Worm (Caenorhabditis elegans) whole organism, L2 larva: ENCODE data around the gene srx-9.
"Not testable (repeated sequence)": the region's sequence is repeated elsewhere in the genome, so short reads cannot be mapped to it uniquely, and the experiment has no call there.

ENCODE experiments used
- C34F6.9 ChIP-seq: fragments of 150-350 bp; optimal IDR thresholded peaks from 2 replicates; lab custom pipeline; 2014; ENCODE audit warnings: missing biosample characterization, missing genetic modification characterization
- F13H6.1 ChIP-seq: sonication (generic microtip); optimal IDR thresholded peaks from 2 replicates; lab custom pipeline; 2016; ENCODE audit warnings: missing genetic modification characterization, missing compliant biosample characterization
- Y55F3AM.14 ChIP-seq: fragments of 200-800 bp; sonication (Bioruptor generic); optimal IDR thresholded peaks from 2 replicates; lab custom pipeline; 2018; ENCODE audit warnings: mild to moderate bottlenecking, missing genetic modification characterization, missing compliant biosample characterization
- ZK546.5 ChIP-seq: sonication (generic microtip); optimal IDR thresholded peaks from 2 replicates; lab custom pipeline; 2017; ENCODE audit warnings: missing biosample characterization, missing genetic modification characterization
- alr-1 ChIP-seq: fragments of 150-350 bp; optimal IDR thresholded peaks from 2 replicates; lab custom pipeline; 2014; ENCODE audit warnings: missing biosample characterization, missing genetic modification characterization
- aly-2 ChIP-seq: fragments of 150-350 bp; optimal IDR thresholded peaks from 2 replicates; lab custom pipeline; 2014; ENCODE audit warnings: missing biosample characterization, missing genetic modification characterization
- ama-1 ChIP-seq: fragments of 150-350 bp; optimal IDR thresholded peaks from 2 replicates; lab custom pipeline; 2018; ENCODE audit warnings: inconsistent platforms
- blmp-1 ChIP-seq: sonication (generic microtip); optimal IDR thresholded peaks from 2 replicates; lab custom pipeline; 2017; ENCODE audit warnings: missing genetic modification characterization, mild to moderate bottlenecking, missing compliant biosample characterization, antibody characterized with exemption, moderate library complexity; ENCODE audit not compliant: insufficient read depth
- ceh-82 ChIP-seq: fragments of 150-350 bp; optimal IDR thresholded peaks from 2 replicates; lab custom pipeline; 2014; ENCODE audit warnings: missing biosample characterization, missing genetic modification characterization
- crh-2 ChIP-seq: sonication (generic microtip); optimal IDR thresholded peaks from 2 replicates; lab custom pipeline; 2017; ENCODE audit warnings: missing biosample characterization, missing genetic modification characterization
- dmd-4 ChIP-seq: sonication (generic microtip); optimal IDR thresholded peaks from 2 replicates; lab custom pipeline; 2017; ENCODE audit warnings: missing biosample characterization, missing genetic modification characterization
- elt-1 ChIP-seq: fragments of 150-350 bp; optimal IDR thresholded peaks from 2 replicates; lab custom pipeline; 2014; ENCODE audit warnings: missing biosample characterization, missing genetic modification characterization
- elt-3 ChIP-seq: sonication (generic microtip); optimal IDR thresholded peaks from 2 replicates; lab custom pipeline; 2017; ENCODE audit warnings: missing biosample characterization, missing genetic modification characterization
- fos-1 ChIP-seq: fragments of 150-350 bp; optimal IDR thresholded peaks from 2 replicates; lab custom pipeline; 2014; ENCODE audit warnings: missing biosample characterization, missing genetic modification characterization
- gmeb-1 ChIP-seq: fragments of 150-350 bp; optimal IDR thresholded peaks from 2 replicates; lab custom pipeline; 2014; ENCODE audit warnings: missing biosample characterization, missing genetic modification characterization
- lin-11 ChIP-seq: fragments of 150-350 bp; sonication (generic microtip); optimal IDR thresholded peaks from 2 replicates; lab custom pipeline; 2014; ENCODE audit warnings: missing biosample characterization, missing genetic modification characterization, inconsistent platforms, mixed read lengths
- lin-13 ChIP-seq: fragments of 150-350 bp; optimal IDR thresholded peaks from 2 replicates; lab custom pipeline; 2014; ENCODE audit warnings: missing biosample characterization, missing genetic modification reagents, missing genetic modification characterization
- lin-39 ChIP-seq: fragments of 150-350 bp; optimal IDR thresholded peaks from 2 replicates; lab custom pipeline; 2014; ENCODE audit warnings: missing biosample characterization, missing genetic modification reagents, missing genetic modification characterization
- lsy-2 ChIP-seq, 2 experiments: fragments of 150-350 bp in 1 of 2; sonication (generic microtip) in 1 of 2; optimal IDR thresholded peaks; 2 replicates each; lab custom pipeline; 2014 to 2017; ENCODE audit warnings: missing biosample characterization in 2 of 2, missing genetic modification characterization in 2 of 2
- mdl-1 ChIP-seq, 2 experiments: fragments of 150-350 bp in 1 of 2; sonication (generic microtip) in 1 of 2; optimal IDR thresholded peaks; 2 replicates each; lab custom pipeline; 2017; ENCODE audit warnings: missing biosample characterization in 2 of 2, missing genetic modification characterization in 2 of 2
- nhr-129 ChIP-seq: fragments of 150-350 bp; optimal IDR thresholded peaks from 2 replicates; lab custom pipeline; 2014; ENCODE audit warnings: missing biosample characterization, missing genetic modification characterization
- nhr-21 ChIP-seq: fragments of 150-350 bp; optimal IDR thresholded peaks from 2 replicates; lab custom pipeline; 2014; ENCODE audit warnings: missing biosample characterization, missing genetic modification characterization
- nhr-23 ChIP-seq: fragments of 150-350 bp; optimal IDR thresholded peaks from 2 replicates; lab custom pipeline; 2014; ENCODE audit warnings: missing biosample characterization, missing genetic modification reagents, missing genetic modification characterization
- nhr-237 ChIP-seq: fragments of 150-350 bp; optimal IDR thresholded peaks from 2 replicates; lab custom pipeline; 2014; ENCODE audit warnings: missing biosample characterization, missing genetic modification characterization
- nhr-25 ChIP-seq: fragments of 150-350 bp; sonication (generic microtip); optimal IDR thresholded peaks from 3 replicates; lab custom pipeline; 2014; ENCODE audit warnings: missing biosample characterization, missing genetic modification characterization
- nhr-77 ChIP-seq: fragments of 150-350 bp; optimal IDR thresholded peaks from 2 replicates; lab custom pipeline; 2014; ENCODE audit warnings: missing biosample characterization, missing genetic modification characterization
- peb-1 ChIP-seq: fragments of 150-350 bp; optimal IDR thresholded peaks from 2 replicates; lab custom pipeline; 2014; ENCODE audit warnings: missing biosample characterization, missing genetic modification characterization
- sem-4 ChIP-seq: fragments of 150-350 bp; optimal IDR thresholded peaks from 2 replicates; lab custom pipeline; 2014; ENCODE audit warnings: missing biosample characterization, missing genetic modification reagents, missing genetic modification characterization
- skn-1 ChIP-seq: sonication (generic microtip); optimal IDR thresholded peaks from 2 replicates; lab custom pipeline; 2017; ENCODE audit warnings: missing biosample characterization, missing genetic modification characterization
- sma-3 ChIP-seq: sonication (generic microtip); optimal IDR thresholded peaks from 2 replicates; lab custom pipeline; 2016; ENCODE audit warnings: missing genetic modification reagents, missing genetic modification characterization, missing compliant biosample characterization
- sma-9 ChIP-seq, 2 experiments: fragments of 150-350 bp in 1 of 2; sonication (generic microtip) in 1 of 2; optimal IDR thresholded peaks; 2 replicates each; lab custom pipeline; 2014 to 2016; ENCODE audit warnings: missing genetic modification characterization in 2 of 2, mild to moderate bottlenecking in 1 of 2, missing biosample characterization in 1 of 2, missing compliant biosample characterization in 1 of 2, missing genetic modification reagents in 1 of 2, moderate library complexity in 1 of 2
- snpc-4 ChIP-seq: fragments of 150-350 bp; optimal IDR thresholded peaks from 2 replicates; lab custom pipeline; 2014; ENCODE audit warnings: missing biosample characterization, missing genetic modification characterization
- unc-39 ChIP-seq: fragments of 150-350 bp; optimal IDR thresholded peaks from 2 replicates; lab custom pipeline; 2014; ENCODE audit warnings: missing biosample characterization, missing genetic modification characterization
- unc-55 ChIP-seq: fragments of 150-350 bp; sonication (generic microtip); optimal IDR thresholded peaks from 3 replicates; lab custom pipeline; 2014; ENCODE audit warnings: missing biosample characterization, missing genetic modification reagents, missing genetic modification characterization
- unc-62 ChIP-seq: fragments of 150-350 bp; optimal IDR thresholded peaks from 2 replicates; lab custom pipeline; 2014; ENCODE audit warnings: missing biosample characterization, missing genetic modification reagents, missing genetic modification characterization
- zag-1 ChIP-seq: fragments of 150-350 bp; optimal IDR thresholded peaks from 2 replicates; lab custom pipeline; 2014; ENCODE audit warnings: missing biosample characterization, missing genetic modification characterization
- ztf-4 ChIP-seq: fragments of 150-350 bp; optimal IDR thresholded peaks from 2 replicates; lab custom pipeline; 2014; ENCODE audit warnings: missing biosample characterization, missing genetic modification characterization

The srx-9 gene

DNA sequence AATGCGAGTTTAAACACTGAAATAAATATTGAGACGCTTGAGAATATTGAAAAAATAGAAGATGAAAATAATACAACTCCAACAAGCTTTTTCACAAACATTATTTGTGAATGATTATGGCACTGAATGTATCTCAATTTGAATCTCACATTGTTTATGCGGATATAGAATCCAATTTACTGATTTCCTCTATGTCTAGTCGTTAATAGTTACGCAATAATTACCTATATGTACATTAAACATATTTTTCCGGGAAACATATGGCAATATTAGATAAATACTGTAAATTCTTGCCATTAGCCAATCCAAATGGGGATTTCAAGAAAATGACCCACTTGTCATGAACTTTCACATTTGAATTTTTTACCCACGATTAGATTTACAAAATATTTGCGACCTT, at the start of gene srx-9:
srx-9 (minus strand) TSS at position 101 of the 400 bp plus-strand sequence.
- TF ChIP-seq nhr-25 (no peak), nhr-21 (tag; lab: Kevin White, UChicago) (no peak), sem-4 (no peak), C34F6.9 (no peak), ZK546.5 (tag; lab: Kevin White, UChicago) (no peak), lin-39 (no peak), fos-1 (tag; lab: Kevin White, UChicago) (no peak), F13H6.1 (no peak), ceh-82 (tag; lab: Kevin White, UChicago) (no peak), lin-11 (no peak), sma-9 (GFP tag; optimal IDR thresholded peaks at IDR 0.05; lab: Kevin White, UChicago) (no peak), sma-9 (tag; optimal IDR thresholded peaks at IDR 0.05; lab: Kevin White, UChicago) (no peak), sma-3 (no peak), nhr-129 (tag; lab: Kevin White, UChicago) (no peak)

DNA sequence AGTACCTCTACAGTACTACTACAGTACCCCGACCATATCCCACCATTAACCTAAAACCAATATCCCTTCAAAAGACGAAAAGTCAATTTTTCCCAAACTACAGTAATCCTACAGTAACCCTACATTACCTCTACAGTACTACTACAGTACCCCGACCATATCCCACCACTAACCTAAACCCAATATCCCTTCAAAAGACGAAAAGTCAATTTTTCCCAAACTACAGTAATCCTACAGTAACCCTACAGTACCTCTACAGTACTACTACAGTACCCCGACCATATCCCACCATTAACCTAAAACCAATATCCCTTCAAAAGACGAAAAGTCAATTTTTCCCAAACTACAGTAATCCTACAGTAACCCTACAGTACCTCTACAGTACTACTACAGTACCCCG, 49.1 kb upstream of the srx-9 start, which contains the start of gene nhr-141:
nhr-141 (plus strand) TSS at position 331 of the 400 bp plus-strand sequence.
- not testable (repeated sequence) for TF ChIP-seq skn-1; nhr-129 (tag; lab: Kevin White, UChicago); lin-13 (GFP tag; lab: Kevin White, UChicago)

DNA sequence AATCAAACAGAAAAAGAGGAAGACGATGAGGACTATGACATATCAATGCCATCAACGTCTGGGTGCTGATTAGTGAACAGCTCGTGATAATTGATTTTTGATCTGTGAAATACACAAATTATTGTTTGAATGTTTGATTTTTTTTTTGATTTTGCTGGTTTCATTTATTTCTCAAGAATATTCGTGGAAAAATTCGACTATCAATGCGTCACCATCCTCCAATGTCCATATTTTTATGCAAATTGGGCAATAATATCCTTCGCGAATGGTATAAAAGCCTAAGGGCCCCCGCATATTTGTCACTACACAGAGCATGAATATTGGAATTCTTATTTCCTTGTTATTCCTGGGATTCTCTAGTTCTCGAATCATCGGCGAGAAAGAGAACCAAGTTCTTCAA, 44.5 kb upstream of the srx-9 start, which contains the start of gene try-13:
try-13 (plus strand) TSS at position 301 of the 400 bp plus-strand sequence.
- TF ChIP-seq nhr-77: no peak
- no peak for TF ChIP-seq nhr-23 (tag; lab: Kevin White, UChicago)
- no peak for TF ChIP-seq elt-3
- no peak for TF ChIP-seq nhr-237 (tag; lab: Kevin White, UChicago)
- no peak for TF ChIP-seq dmd-4 (tag; lab: Kevin White, UChicago)
- TF ChIP-seq ZK546.5 (tag; lab: Kevin White, UChicago): no peak
- TF ChIP-seq ztf-4 (tag; lab: Kevin White, UChicago): no peak
- TF ChIP-seq snpc-4 (tag; lab: Kevin White, UChicago): no peak
- no peak for TF ChIP-seq fos-1 (tag; lab: Kevin White, UChicago)
- no peak for TF ChIP-seq unc-55
- TF ChIP-seq lin-11: no peak
- no peak for TF ChIP-seq sem-4

DNA sequence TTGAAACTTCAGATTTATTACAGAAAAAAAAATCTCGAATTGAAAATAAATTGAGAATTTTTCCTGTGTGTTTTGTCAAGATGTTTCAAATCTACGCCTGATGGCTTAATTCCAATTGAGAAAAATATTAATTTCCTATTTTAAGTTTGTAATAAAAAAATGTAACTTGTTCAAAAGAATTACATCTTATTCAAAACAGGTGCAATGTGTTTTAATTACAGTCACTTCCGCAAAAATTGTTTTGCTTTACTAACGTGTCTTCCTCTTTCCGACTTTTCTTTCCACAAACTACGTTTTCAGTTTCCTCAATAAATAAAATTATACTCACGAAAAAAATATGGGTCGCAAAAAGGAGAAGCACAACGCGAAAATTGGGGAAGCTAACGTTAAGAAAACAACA, 42.7 kb upstream of the srx-9 start, which contains the start of gene F25E5.16:
F25E5.16 (plus strand) TSS at position 301 of the 400 bp plus-strand sequence.
- TF ChIP-seq ztf-4 (tag; lab: Kevin White, UChicago): no peak
- TF ChIP-seq nhr-21 (tag; lab: Kevin White, UChicago): no peak
- TF ChIP-seq blmp-1 (tag; lab: Kevin White, UChicago): no peak
- TF ChIP-seq lsy-2 (tag; optimal IDR thresholded peaks at IDR 0.05; lab: Kevin White, UChicago): no peak
- TF ChIP-seq nhr-23 (tag; lab: Kevin White, UChicago): no peak
- TF ChIP-seq nhr-237 (tag; lab: Kevin White, UChicago): no peak
- no peak for TF ChIP-seq elt-3
- TF ChIP-seq Y55F3AM.14 (GFP tag; lab: Kevin White, UChicago): no peak
- no peak for TF ChIP-seq elt-1 (tag; lab: Kevin White, UChicago)
- TF ChIP-seq F13H6.1: no peak
- TF ChIP-seq zag-1 (tag; lab: Kevin White, UChicago): no peak
- TF ChIP-seq snpc-4 (tag; lab: Kevin White, UChicago): no peak
- TF ChIP-seq nhr-129 (tag; lab: Kevin White, UChicago): no peak
- no peak for TF ChIP-seq crh-2 (tag; lab: Kevin White, UChicago)
- TF ChIP-seq aly-2: no peak
- no peak for TF ChIP-seq fos-1 (tag; lab: Kevin White, UChicago)
- no peak for TF ChIP-seq dmd-4 (tag; lab: Kevin White, UChicago)
- TF ChIP-seq alr-1: no peak
- TF ChIP-seq peb-1 (tag; lab: Kevin White, UChicago): no peak
- no peak for TF ChIP-seq nhr-77
- TF ChIP-seq, all 48 proteins: peak for 0

DNA sequence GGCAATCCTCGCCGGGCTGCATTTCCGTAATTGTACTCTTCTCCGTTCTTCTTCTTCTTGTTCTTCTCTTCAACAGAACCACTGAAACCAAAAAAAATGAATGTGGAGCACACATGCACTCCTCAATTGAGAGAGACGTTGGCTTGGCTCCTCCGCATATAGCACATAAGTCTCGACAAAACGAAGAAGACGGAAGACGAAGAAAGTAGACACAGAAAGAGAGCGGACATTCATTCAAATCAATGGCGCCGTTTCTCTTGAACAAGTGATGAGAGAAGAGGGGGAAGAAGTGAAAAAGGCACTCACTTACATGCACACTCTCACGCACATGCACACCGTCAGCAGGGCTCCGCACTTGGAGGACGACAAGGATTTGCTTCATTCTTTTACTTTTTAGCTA, 42.3 kb upstream of the srx-9 start, which contains the start of gene F25E5.9:
F25E5.9 (minus strand) TSS at position 382 of the 400 bp plus-strand sequence.
- TF ChIP-seq unc-39 (tag; lab: Kevin White, UChicago): no peak
- TF ChIP-seq mdl-1 (tag; optimal IDR thresholded peaks at IDR 0.05; lab: Kevin White, UChicago): peak in 1 of 2 experiments; percentile 43
- TF ChIP-seq lsy-2 (tag; optimal IDR thresholded peaks at IDR 0.05; lab: Kevin White, UChicago): peak in 1 of 2 experiments; percentile 34
- peak; percentile 18 for TF ChIP-seq nhr-129 (tag; lab: Kevin White, UChicago)
- peak; percentile 62 for TF ChIP-seq sem-4
- no peak for TF ChIP-seq nhr-77
- no peak for TF ChIP-seq unc-62 (GFP tag; lab: Kevin White, UChicago)
- peak; percentile 70 for TF ChIP-seq unc-55
- TF ChIP-seq Y55F3AM.14 (GFP tag; lab: Kevin White, UChicago): peak; percentile 52
- peak; percentile 1 for TF ChIP-seq F13H6.1
- TF ChIP-seq C34F6.9: peak; percentile 65
- TF ChIP-seq ama-1 (lab: Kevin White, UChicago): peak; percentile 51
- TF ChIP-seq gmeb-1 (tag; lab: Kevin White, UChicago): no peak
